Fruit fly (Drosophila melanogaster) Kc167 (cell line): ENCODE data around the gene CG7914.

Experiments
- Myc ChIP-seq: fragments of >200 bp; optimal IDR thresholded peaks from 2 replicates; lab custom pipeline; 2017; ENCODE audit warnings: missing external identifiers
- h ChIP-seq: fragments of >200 bp; optimal IDR thresholded peaks from 3 replicates; lab custom pipeline; 2018; ENCODE audit warnings: missing external identifiers
- psq ChIP-seq: fragments of >200 bp; optimal IDR thresholded peaks from 2 replicates; lab custom pipeline; 2017; ENCODE audit warnings: missing external identifiers
- ttk ChIP-seq: sonication (Bioruptor generic); optimal IDR thresholded peaks from 2 replicates; lab custom pipeline; 2017; ENCODE audit warnings: missing external identifiers

DNA sequence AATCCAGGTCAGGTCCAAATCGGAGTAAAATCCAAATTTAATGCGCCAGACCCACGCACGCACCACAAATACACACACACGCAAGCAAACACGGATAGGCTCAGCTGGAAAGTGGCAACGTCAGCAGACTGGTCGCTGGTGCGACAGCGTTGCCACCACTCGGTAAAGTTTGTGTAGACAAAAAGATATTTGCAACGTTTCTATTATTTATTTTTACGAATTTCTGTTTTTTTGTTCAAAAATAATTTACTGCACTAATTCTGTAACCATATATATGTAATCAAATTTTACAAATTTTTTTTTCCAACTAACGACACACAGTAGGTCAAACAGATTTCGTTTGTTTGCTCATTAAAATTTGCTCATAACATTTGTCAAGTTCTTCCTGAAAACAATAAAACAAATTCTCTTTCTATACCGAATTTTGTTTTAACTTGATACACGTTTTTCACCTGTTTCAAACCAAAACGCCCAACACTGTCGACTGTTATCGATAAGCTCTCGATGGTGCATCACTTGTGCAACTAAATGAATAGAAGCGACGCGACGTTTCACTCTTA, 13.5 kb downstream of the CG7914 start, which contains the start of the genes CG7556 and CG7453:
- TF ChIP-seq h (no peak), ttk (lab: Kevin White, UChicago) (no peak), Myc (lab: Kevin White, UChicago) (no peak), psq (no peak)
